Fruit fly (Drosophila melanogaster): ENCODE measurements around the gene Mnt.

The Mnt gene

dm6 chrX:3679921-3680702 lies 8.5 kb downstream of the Mnt start:
- TF ChIP-seq tj (GFP tag; optimal IDR thresholded peaks at IDR 0.05), result peak; percentile 86
- peak; percentile 4 for TF ChIP-seq bab1 (GFP tag; optimal IDR thresholded peaks at IDR 0.05)
- peak; percentile 80 for TF ChIP-seq kay (GFP tag; ENCODE audit: borderline replicate concordance)
- TF ChIP-seq CG14711 (tag; optimal IDR thresholded peaks at IDR 0.05), result no peak
- peak; percentile 41 for TF ChIP-seq pad (GFP tag; optimal IDR thresholded peaks at IDR 0.05)
- TF ChIP-seq Mnt (GFP tag; optimal IDR thresholded peaks at IDR 0.05), result no peak
- peak; percentile 54 for TF ChIP-seq ovo (GFP tag; optimal IDR thresholded peaks at IDR 0.05)

- TF ChIP-seq bab1 (GFP tag; optimal IDR thresholded peaks at IDR 0.05), result peak; percentile 48
- peak; percentile 21 for TF ChIP-seq CG14711 (tag; optimal IDR thresholded peaks at IDR 0.05)
- no peak for TF ChIP-seq CG7045 (GFP tag; optimal IDR thresholded peaks at IDR 0.05)
- TF ChIP-seq cic (GFP tag; optimal IDR thresholded peaks at IDR 0.05), result no peak
- peak; percentile 28 for TF ChIP-seq Hr96 (GFP tag; optimal IDR thresholded peaks at IDR 0.05)
- TF ChIP-seq CG33017 (tag; optimal IDR thresholded peaks at IDR 0.05), result no peak
- peak; percentile 36 for TF ChIP-seq CG11617 (GFP tag; optimal IDR thresholded peaks at IDR 0.05)
- TF ChIP-seq kay (GFP tag; ENCODE audit: borderline replicate concordance), result no peak
Measured at dm6 chrX:3680703-3681270, 9.2 kb downstream of the Mnt start.

dm6 chrX:3681729-3682482 lies 10.3 kb downstream of the Mnt start:
- TF ChIP-seq cic (GFP tag; optimal IDR thresholded peaks at IDR 0.05), result peak; percentile 66
- TF ChIP-seq CG12768 (GFP tag; optimal IDR thresholded peaks at IDR 0.05), result peak; percentile 72
- peak; percentile 2 for TF ChIP-seq CG1620 (GFP tag; optimal IDR thresholded peaks at IDR 0.05)
- TF ChIP-seq pad (GFP tag; optimal IDR thresholded peaks at IDR 0.05), result peak; percentile 59
- no peak for TF ChIP-seq Clk (GFP tag; optimal IDR thresholded peaks at IDR 0.05)
- TF ChIP-seq CG7045 (GFP tag; optimal IDR thresholded peaks at IDR 0.05), result peak; percentile 52
- peak; percentile 28 for TF ChIP-seq ovo (GFP tag; optimal IDR thresholded peaks at IDR 0.05)
- peak; percentile 86 for TF ChIP-seq CG7101 (tag; optimal IDR thresholded peaks at IDR 0.05)
- peak; percentile 62 for TF ChIP-seq Hr96 (GFP tag; optimal IDR thresholded peaks at IDR 0.05)
- peak; percentile 48 for TF ChIP-seq CG5204 (GFP tag; optimal IDR thresholded peaks at IDR 0.05)
- peak; percentile 53 for TF ChIP-seq Crg-1 (GFP tag; optimal IDR thresholded peaks at IDR 0.05)
- no peak for TF ChIP-seq kay (GFP tag; ENCODE audit: borderline replicate concordance)
- TF ChIP-seq CG11617 (GFP tag; optimal IDR thresholded peaks at IDR 0.05), result peak; percentile 80
- peak; percentile 84 for TF ChIP-seq bab1 (GFP tag; optimal IDR thresholded peaks at IDR 0.05)
- no peak for TF ChIP-seq cnc (optimal IDR thresholded peaks at IDR 0.05)
- peak; percentile 80 for TF ChIP-seq CG14711 (tag; optimal IDR thresholded peaks at IDR 0.05)
- TF ChIP-seq toe (GFP tag; optimal IDR thresholded peaks at IDR 0.05), result peak; percentile 23
- TF ChIP-seq tj (GFP tag; optimal IDR thresholded peaks at IDR 0.05), result peak; percentile 61
- peak; percentile 87 for TF ChIP-seq Mnt (GFP tag; optimal IDR thresholded peaks at IDR 0.05)
- peak; percentile 64 for TF ChIP-seq CG33017 (tag; optimal IDR thresholded peaks at IDR 0.05)

dm6 chrX:3682483-3682813 lies 10.8 kb downstream of the Mnt start:
- TF ChIP-seq cnc (optimal IDR thresholded peaks at IDR 0.05) (no peak), Mnt (GFP tag; optimal IDR thresholded peaks at IDR 0.05) (no peak), CG11617 (GFP tag; optimal IDR thresholded peaks at IDR 0.05) (no peak), CG7101 (tag; optimal IDR thresholded peaks at IDR 0.05) (no peak), ovo (GFP tag; optimal IDR thresholded peaks at IDR 0.05) (no peak), tj (GFP tag; optimal IDR thresholded peaks at IDR 0.05) (peak; percentile 25), pad (GFP tag; optimal IDR thresholded peaks at IDR 0.05) (no peak), CG12768 (GFP tag; optimal IDR thresholded peaks at IDR 0.05) (peak; percentile 22), kay (GFP tag; ENCODE audit: borderline replicate concordance) (peak; percentile 79)

dm6 chrX:3684809-3685533 lies 13.4 kb downstream of the Mnt start:
- TF ChIP-seq bab1 (GFP tag; optimal IDR thresholded peaks at IDR 0.05) (no peak), cic (GFP tag; optimal IDR thresholded peaks at IDR 0.05) (no peak), CG5204 (GFP tag; optimal IDR thresholded peaks at IDR 0.05) (no peak), CG11617 (GFP tag; optimal IDR thresholded peaks at IDR 0.05) (no peak), Crg-1 (GFP tag; optimal IDR thresholded peaks at IDR 0.05) (no peak), CG1620 (GFP tag; optimal IDR thresholded peaks at IDR 0.05) (no peak), ovo (GFP tag; optimal IDR thresholded peaks at IDR 0.05) (no peak), CG14711 (tag; optimal IDR thresholded peaks at IDR 0.05) (no peak), Mnt (GFP tag; optimal IDR thresholded peaks at IDR 0.05) (no peak), kay (GFP tag; ENCODE audit: borderline replicate concordance) (no peak), CG7101 (tag; optimal IDR thresholded peaks at IDR 0.05) (no peak), CG7045 (GFP tag; optimal IDR thresholded peaks at IDR 0.05) (no peak), toe (GFP tag; optimal IDR thresholded peaks at IDR 0.05) (no peak), cnc (optimal IDR thresholded peaks at IDR 0.05) (no peak), pad (GFP tag; optimal IDR thresholded peaks at IDR 0.05) (no peak), CG33017 (tag; optimal IDR thresholded peaks at IDR 0.05) (no peak), CG12768 (GFP tag; optimal IDR thresholded peaks at IDR 0.05) (no peak)
